Fruit fly (Drosophila melanogaster): Measurements from ENCODE around the gene CG45099.
A peak's percentile ranks its signal among the peaks of the same experiment; 100 is the strongest.

CG45099 gene

DNA sequence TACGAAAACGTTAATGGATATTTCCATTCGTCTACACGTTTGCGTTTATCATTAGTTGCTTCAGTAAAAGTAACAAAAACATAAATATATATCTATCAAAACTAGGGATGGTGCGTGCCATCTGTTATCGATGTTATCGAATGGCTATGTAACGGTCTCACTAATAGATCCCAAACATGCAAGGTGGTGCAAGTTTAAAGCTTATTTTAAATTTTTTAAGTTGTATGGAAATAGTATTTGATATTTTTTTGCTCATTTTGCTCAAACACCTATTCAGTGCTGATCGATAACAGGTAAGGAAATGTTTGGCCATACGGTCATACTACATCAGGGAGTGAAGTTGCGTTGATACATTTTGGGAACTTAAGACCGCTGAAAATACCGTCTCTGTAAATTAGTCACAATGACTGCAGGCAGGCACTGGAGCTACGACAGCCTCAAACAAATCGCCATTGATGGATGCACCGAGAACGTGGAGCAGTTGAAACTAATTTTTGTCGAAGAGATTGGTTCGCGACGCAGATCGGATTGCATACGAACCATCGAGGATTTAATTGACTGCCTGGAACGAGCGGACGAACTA lies at the start of gene CG45099, which contains the start of the genes CG6015, pit and Fadd:
TSS of gene CG45099 (minus strand) at position 127 of the 583 bp plus-strand sequence.
TSS of gene CG6015 (minus strand) at position 127 of the 583 bp plus-strand sequence.
TSS of gene pit (plus strand) at position 139 of the 583 bp plus-strand sequence.
TSS of gene Fadd (plus strand) at position 296 of the 583 bp plus-strand sequence.
- TF ChIP-seq Jra (GFP tag; optimal IDR thresholded peaks at IDR 0.05) (no peak), CG32264 (GFP tag; optimal IDR thresholded peaks at IDR 0.05) (peak; percentile 7)

DNA sequence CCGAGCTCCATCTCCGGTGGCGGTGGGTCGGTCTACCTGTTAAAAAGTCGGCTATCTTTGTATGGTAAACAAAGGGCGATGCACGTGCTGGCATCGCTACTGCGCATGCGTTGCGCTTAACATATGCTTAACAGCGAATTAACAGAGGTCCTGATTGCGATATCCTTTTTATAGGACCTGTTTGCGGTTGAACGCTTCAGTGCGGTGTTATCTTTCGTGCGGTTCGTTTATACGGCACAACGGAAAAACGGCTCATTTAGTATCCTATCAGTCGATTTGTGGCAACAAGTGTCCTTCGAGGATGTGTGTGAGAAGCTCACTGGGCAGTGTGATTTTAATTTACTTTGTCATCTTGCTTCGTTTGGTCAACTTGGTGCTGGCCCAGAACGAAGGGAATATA lies 46.1 kb upstream of the CG45099 start, which contains the start of gene CG13408:
TSS of gene CG13408 (plus strand) at position 222 of the 400 bp plus-strand sequence.
- no peak for TF ChIP-seq dmrt93B (GFP tag; optimal IDR thresholded peaks at IDR 0.05)
- no peak for TF ChIP-seq Myc (optimal IDR thresholded peaks at IDR 0.05)
- no peak for TF ChIP-seq sv (GFP tag; optimal IDR thresholded peaks at IDR 0.05)
- TF ChIP-seq Vsx2 (GFP tag; optimal IDR thresholded peaks at IDR 0.05; ENCODE audit: partially characterized antibody) = no peak
- TF ChIP-seq CrebA (GFP tag; optimal IDR thresholded peaks at IDR 0.05; ENCODE audit: borderline replicate concordance) = no peak
- TF ChIP-seq Jra (GFP tag; optimal IDR thresholded peaks at IDR 0.05) = no peak

DNA sequence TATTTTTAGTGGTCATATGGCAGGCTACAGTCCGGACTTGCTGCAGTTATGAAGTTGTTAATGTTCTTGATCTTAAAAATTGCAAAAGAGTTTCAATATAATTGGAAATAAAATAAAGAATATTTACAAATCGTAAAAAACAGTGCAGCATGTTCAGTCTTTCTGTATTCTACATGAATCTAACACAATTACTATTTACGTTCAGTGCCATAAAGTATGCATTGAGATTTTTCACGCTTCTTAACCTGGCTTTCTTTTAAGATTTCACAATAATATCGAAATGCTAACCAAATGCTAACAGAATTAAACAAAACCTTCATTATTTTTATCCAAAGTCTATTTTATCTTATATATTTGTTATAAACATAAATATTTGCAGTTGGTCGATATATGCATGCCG lies 38.5 kb upstream of the CG45099 start:
- TF ChIP-seq Hnf4 (GFP tag; optimal IDR thresholded peaks at IDR 0.05) (no peak), usp (GFP tag; optimal IDR thresholded peaks at IDR 0.05) (no peak), Hr78 (GFP tag; optimal IDR thresholded peaks at IDR 0.05) (no peak), Myc (optimal IDR thresholded peaks at IDR 0.05) (peak; percentile 18)

DNA sequence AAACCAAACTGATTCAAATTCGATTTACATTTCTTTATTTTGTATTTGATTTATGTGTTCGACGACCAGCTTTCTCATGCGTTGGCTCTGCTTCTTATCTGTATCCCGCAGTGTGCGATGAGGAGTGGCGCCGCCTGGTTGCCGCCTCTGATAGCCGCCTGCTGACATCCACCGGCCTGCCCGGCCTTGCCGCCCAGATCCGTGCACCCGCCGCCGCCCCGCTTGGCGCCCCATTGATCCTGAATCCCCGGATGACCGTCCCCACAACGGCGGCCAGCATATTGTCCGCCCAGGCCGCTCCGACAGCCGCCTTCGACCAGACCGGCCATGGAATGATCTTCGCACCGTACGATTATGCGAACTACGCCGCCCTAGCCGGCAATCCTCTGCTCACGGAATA lies 37.5 kb upstream of the CG45099 start:
- TF ChIP-seq Vsx2 (GFP tag; optimal IDR thresholded peaks at IDR 0.05; ENCODE audit: partially characterized antibody) (no peak), jim (GFP tag; optimal IDR thresholded peaks at IDR 0.05) (no peak), woc (GFP tag; optimal IDR thresholded peaks at IDR 0.05) (no peak), Abd-B (GFP tag; optimal IDR thresholded peaks at IDR 0.05) (no peak), usp (GFP tag; optimal IDR thresholded peaks at IDR 0.05) (no peak), Dfd (GFP tag; optimal IDR thresholded peaks at IDR 0.05) (peak; percentile 82)

DNA sequence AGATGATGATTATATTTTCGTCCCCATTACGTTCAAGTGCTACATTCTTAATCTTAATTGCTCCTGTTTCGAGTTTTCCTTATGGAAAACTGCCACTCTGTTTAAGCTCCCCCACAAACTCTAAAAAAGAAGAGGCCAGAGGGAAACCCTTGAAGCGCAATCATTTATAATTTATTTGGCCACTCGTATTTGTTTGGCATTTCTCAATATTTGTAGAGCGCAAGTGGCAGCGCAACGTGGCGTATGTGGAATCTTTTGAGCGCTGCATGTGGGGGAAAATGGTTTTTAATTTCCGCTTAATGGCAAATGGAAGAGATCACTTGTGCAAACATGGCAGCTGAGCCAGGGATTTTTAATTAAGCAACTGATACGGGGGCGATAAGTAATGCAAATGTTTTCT lies 33.1 kb upstream of the CG45099 start:
- TF ChIP-seq N (GFP tag; optimal IDR thresholded peaks at IDR 0.05) (no peak), Hr83 (GFP tag; optimal IDR thresholded peaks at IDR 0.05; ENCODE audit: poor library complexity, severe bottlenecking) (peak; percentile 25)

DNA sequence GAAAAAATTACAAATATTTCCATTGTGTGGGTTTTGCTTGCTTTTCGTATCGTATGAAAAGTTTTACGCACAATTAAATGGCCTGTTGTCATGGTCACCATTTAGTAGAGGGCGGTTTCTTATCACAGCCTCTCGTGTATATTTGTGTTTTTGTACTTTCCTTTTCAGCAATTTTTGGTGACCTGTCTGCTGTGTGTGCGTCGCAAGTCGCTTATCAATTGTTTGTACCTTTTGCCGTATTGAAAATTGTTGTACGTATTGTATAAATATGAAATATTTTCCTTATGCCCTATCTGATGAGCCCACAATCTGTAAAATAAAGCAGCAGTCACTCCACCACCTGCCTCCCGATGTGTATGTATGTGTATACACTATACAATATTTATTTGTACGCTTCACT lies 32.4 kb upstream of the CG45099 start:
- TF ChIP-seq Rel (GFP tag; optimal IDR thresholded peaks at IDR 0.05) = no peak
- peak; percentile 10 for TF ChIP-seq Rel (tag; optimal IDR thresholded peaks at IDR 0.05)
- no peak for TF ChIP-seq woc (GFP tag; optimal IDR thresholded peaks at IDR 0.05)

DNA sequence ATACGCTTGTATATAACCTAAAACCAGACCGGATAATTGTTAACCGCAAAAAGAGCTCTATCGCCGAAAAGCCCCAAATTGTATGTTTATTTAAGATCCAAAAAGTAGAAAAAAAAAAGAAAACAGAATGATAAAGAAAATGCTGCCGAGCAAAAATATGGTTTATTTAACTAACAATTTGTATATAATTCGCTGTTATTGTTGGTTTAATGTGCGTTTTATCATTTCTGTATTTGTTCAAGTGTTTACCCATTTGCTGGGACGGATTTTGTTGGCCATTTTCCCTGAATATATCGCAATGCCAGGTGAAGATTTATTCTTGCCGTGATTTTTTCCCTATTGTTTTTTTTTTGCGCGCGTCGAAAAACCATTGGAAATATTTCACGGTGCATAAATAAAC lies 23.0 kb upstream of the CG45099 start:
- TF ChIP-seq dsf (GFP tag; optimal IDR thresholded peaks at IDR 0.05; ENCODE audit: borderline replicate concordance) (no peak), sage (GFP tag; optimal IDR thresholded peaks at IDR 0.05) (no peak), h (GFP tag; optimal IDR thresholded peaks at IDR 0.05) (peak; percentile 25), foxo (GFP tag; optimal IDR thresholded peaks at IDR 0.05) (peak in 1 of 2 experiments; percentile 0), brk (GFP tag; optimal IDR thresholded peaks at IDR 0.05) (no peak), Hr83 (GFP tag; optimal IDR thresholded peaks at IDR 0.05; ENCODE audit: poor library complexity, severe bottlenecking) (peak; percentile 67), dmrt93B (GFP tag; optimal IDR thresholded peaks at IDR 0.05) (no peak), rgr (GFP tag; optimal IDR thresholded peaks at IDR 0.05) (peak; percentile 46), fru (GFP tag; optimal IDR thresholded peaks at IDR 0.05) (no peak), OdsH (GFP tag; optimal IDR thresholded peaks at IDR 0.05) (peak; percentile 26)

DNA sequence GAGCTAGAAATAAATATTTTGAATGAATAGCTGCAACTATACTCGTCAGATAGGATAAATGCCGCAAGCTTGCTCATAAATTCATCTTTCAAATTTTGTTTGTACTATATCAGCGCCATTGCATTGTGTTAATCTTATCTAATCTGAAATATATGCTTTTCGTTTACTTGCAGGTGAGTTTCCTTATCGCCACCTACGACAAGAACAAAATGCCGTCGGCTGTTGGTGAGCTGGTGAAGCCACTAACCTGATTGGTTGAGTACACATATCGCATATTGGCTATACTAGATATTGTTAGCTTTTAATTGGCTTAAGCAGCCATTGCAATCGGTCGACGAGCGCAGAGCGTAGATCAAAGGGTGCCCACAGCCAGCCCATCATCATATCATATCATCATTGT lies 19.7 kb upstream of the CG45099 start:
- no peak for TF ChIP-seq rgr (GFP tag; optimal IDR thresholded peaks at IDR 0.05)
- no peak for TF ChIP-seq Mio (GFP tag; optimal IDR thresholded peaks at IDR 0.05)
